Worm (Caenorhabditis elegans) whole organism, L2 larva: Measurements from ENCODE around the gene ZK285.2.

ENCODE experiments used
- C34F6.9 ChIP-seq: fragments of 150-350 bp; optimal IDR thresholded peaks from 2 replicates; lab custom pipeline; 2014; ENCODE audit warnings: missing biosample characterization, missing genetic modification characterization
- R02D3.7 ChIP-seq: fragments of 150-350 bp; optimal IDR thresholded peaks from 2 replicates; lab custom pipeline; 2014; ENCODE audit warnings: missing biosample characterization, missing genetic modification characterization
- Y55F3AM.14 ChIP-seq: fragments of 200-800 bp; sonication (Bioruptor generic); optimal IDR thresholded peaks from 2 replicates; lab custom pipeline; 2018; ENCODE audit warnings: mild to moderate bottlenecking, missing genetic modification characterization, missing compliant biosample characterization
- ZK546.5 ChIP-seq: sonication (generic microtip); optimal IDR thresholded peaks from 2 replicates; lab custom pipeline; 2017; ENCODE audit warnings: missing biosample characterization, missing genetic modification characterization
- aly-2 ChIP-seq: fragments of 150-350 bp; optimal IDR thresholded peaks from 2 replicates; lab custom pipeline; 2014; ENCODE audit warnings: missing biosample characterization, missing genetic modification characterization
- ama-1 ChIP-seq: fragments of 150-350 bp; optimal IDR thresholded peaks from 2 replicates; lab custom pipeline; 2018; ENCODE audit warnings: inconsistent platforms
- ceh-82 ChIP-seq: fragments of 150-350 bp; optimal IDR thresholded peaks from 2 replicates; lab custom pipeline; 2014; ENCODE audit warnings: missing biosample characterization, missing genetic modification characterization
- crh-2 ChIP-seq: sonication (generic microtip); optimal IDR thresholded peaks from 2 replicates; lab custom pipeline; 2017; ENCODE audit warnings: missing biosample characterization, missing genetic modification characterization
- dmd-4 ChIP-seq: sonication (generic microtip); optimal IDR thresholded peaks from 2 replicates; lab custom pipeline; 2017; ENCODE audit warnings: missing biosample characterization, missing genetic modification characterization
- egl-27 ChIP-seq: sonication (generic microtip); optimal IDR thresholded peaks from 3 replicates; lab custom pipeline; 2017; ENCODE audit warnings: missing biosample characterization, missing genetic modification reagents, missing genetic modification characterization
- elt-3 ChIP-seq: sonication (generic microtip); optimal IDR thresholded peaks from 2 replicates; lab custom pipeline; 2017; ENCODE audit warnings: missing biosample characterization, missing genetic modification characterization
- fos-1 ChIP-seq: fragments of 150-350 bp; optimal IDR thresholded peaks from 2 replicates; lab custom pipeline; 2014; ENCODE audit warnings: missing biosample characterization, missing genetic modification characterization
- gmeb-1 ChIP-seq: fragments of 150-350 bp; optimal IDR thresholded peaks from 2 replicates; lab custom pipeline; 2014; ENCODE audit warnings: missing biosample characterization, missing genetic modification characterization
- lin-11 ChIP-seq: fragments of 150-350 bp; sonication (generic microtip); optimal IDR thresholded peaks from 2 replicates; lab custom pipeline; 2014; ENCODE audit warnings: missing biosample characterization, missing genetic modification characterization, inconsistent platforms, mixed read lengths
- lin-13 ChIP-seq: fragments of 150-350 bp; optimal IDR thresholded peaks from 2 replicates; lab custom pipeline; 2014; ENCODE audit warnings: missing biosample characterization, missing genetic modification reagents, missing genetic modification characterization
- lin-39 ChIP-seq: fragments of 150-350 bp; optimal IDR thresholded peaks from 2 replicates; lab custom pipeline; 2014; ENCODE audit warnings: missing biosample characterization, missing genetic modification reagents, missing genetic modification characterization
- mab-5 ChIP-seq: fragments of 150-350 bp; optimal IDR thresholded peaks from 2 replicates; lab custom pipeline; 2014; ENCODE audit warnings: missing biosample characterization, missing genetic modification characterization
- mbf-1 ChIP-seq: sonication (generic microtip); optimal IDR thresholded peaks from 2 replicates; lab custom pipeline; 2017; ENCODE audit warnings: missing biosample characterization, missing genetic modification characterization
- mdl-1 ChIP-seq, 2 experiments: fragments of 150-350 bp in 1 of 2; sonication (generic microtip) in 1 of 2; optimal IDR thresholded peaks; 2 replicates each; lab custom pipeline; 2017; ENCODE audit warnings: missing biosample characterization in 2 of 2, missing genetic modification characterization in 2 of 2
- nhr-129 ChIP-seq: fragments of 150-350 bp; optimal IDR thresholded peaks from 2 replicates; lab custom pipeline; 2014; ENCODE audit warnings: missing biosample characterization, missing genetic modification characterization
- nhr-21 ChIP-seq: fragments of 150-350 bp; optimal IDR thresholded peaks from 2 replicates; lab custom pipeline; 2014; ENCODE audit warnings: missing biosample characterization, missing genetic modification characterization
- nhr-23 ChIP-seq: fragments of 150-350 bp; optimal IDR thresholded peaks from 2 replicates; lab custom pipeline; 2014; ENCODE audit warnings: missing biosample characterization, missing genetic modification reagents, missing genetic modification characterization
- nhr-25 ChIP-seq: fragments of 150-350 bp; sonication (generic microtip); optimal IDR thresholded peaks from 3 replicates; lab custom pipeline; 2014; ENCODE audit warnings: missing biosample characterization, missing genetic modification characterization
- nhr-6 ChIP-seq: fragments of 150-350 bp; optimal IDR thresholded peaks from 2 replicates; lab custom pipeline; 2014; ENCODE audit warnings: missing biosample characterization, missing genetic modification characterization
- peb-1 ChIP-seq: fragments of 150-350 bp; optimal IDR thresholded peaks from 2 replicates; lab custom pipeline; 2014; ENCODE audit warnings: missing biosample characterization, missing genetic modification characterization
- sem-4 ChIP-seq: fragments of 150-350 bp; optimal IDR thresholded peaks from 2 replicates; lab custom pipeline; 2014; ENCODE audit warnings: missing biosample characterization, missing genetic modification reagents, missing genetic modification characterization
- skn-1 ChIP-seq: sonication (generic microtip); optimal IDR thresholded peaks from 2 replicates; lab custom pipeline; 2017; ENCODE audit warnings: missing biosample characterization, missing genetic modification characterization
- sma-9 ChIP-seq, 2 experiments: fragments of 150-350 bp in 1 of 2; sonication (generic microtip) in 1 of 2; optimal IDR thresholded peaks; 2 replicates each; lab custom pipeline; 2014 to 2016; ENCODE audit warnings: missing genetic modification characterization in 2 of 2, mild to moderate bottlenecking in 1 of 2, missing biosample characterization in 1 of 2, missing compliant biosample characterization in 1 of 2, missing genetic modification reagents in 1 of 2, moderate library complexity in 1 of 2
- unc-55 ChIP-seq: fragments of 150-350 bp; sonication (generic microtip); optimal IDR thresholded peaks from 3 replicates; lab custom pipeline; 2014; ENCODE audit warnings: missing biosample characterization, missing genetic modification reagents, missing genetic modification characterization
- unc-62 ChIP-seq: fragments of 150-350 bp; optimal IDR thresholded peaks from 2 replicates; lab custom pipeline; 2014; ENCODE audit warnings: missing biosample characterization, missing genetic modification reagents, missing genetic modification characterization
- zag-1 ChIP-seq: fragments of 150-350 bp; optimal IDR thresholded peaks from 2 replicates; lab custom pipeline; 2014; ENCODE audit warnings: missing biosample characterization, missing genetic modification characterization
- ztf-1 ChIP-seq: fragments of 200-800 bp; sonication (Bioruptor generic); conservative IDR thresholded peaks from 2 replicates; pipeline ENCODE4 v1.3.6; 2022; ENCODE audit warnings: missing genetic modification characterization, missing compliant biosample characterization
- ztf-11 ChIP-seq: sonication (generic microtip); optimal IDR thresholded peaks from 2 replicates; lab custom pipeline; 2017; ENCODE audit warnings: missing biosample characterization, missing genetic modification characterization
- ztf-4 ChIP-seq: fragments of 150-350 bp; optimal IDR thresholded peaks from 2 replicates; lab custom pipeline; 2014; ENCODE audit warnings: missing biosample characterization, missing genetic modification characterization

ZK285.2 gene

DNA sequence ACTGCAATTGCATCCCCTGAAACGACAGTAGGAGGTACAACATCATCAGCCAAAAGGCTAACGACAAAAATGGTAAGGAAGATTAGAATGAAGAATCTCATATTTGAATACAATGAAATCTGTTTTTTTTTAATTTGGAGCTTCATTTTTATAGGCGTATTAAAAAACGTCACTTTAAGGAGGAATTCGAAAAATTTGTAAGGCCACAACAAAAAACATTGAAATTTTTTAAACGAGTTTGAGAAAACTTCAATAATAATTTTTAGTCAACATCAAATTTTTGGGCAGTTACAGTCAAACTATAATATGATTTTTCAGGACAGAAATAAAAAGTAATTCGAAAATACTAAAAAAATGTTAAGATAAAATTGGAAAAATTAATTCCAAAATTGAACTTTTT is 16.1 kb downstream of the ZK285.2 start, which contains the start of gene F14H3.14:
Gene F14H3.14 (minus strand): TSS at position 101 of the 400 bp plus-strand sequence.
- TF ChIP-seq nhr-129 (no peak), ZK546.5 (tag; lab: Kevin White, UChicago) (no peak), nhr-6 (no peak), nhr-23 (tag; lab: Kevin White, UChicago) (no peak), mab-5 (no peak), ztf-11 (tag; lab: Kevin White, UChicago) (no peak), ztf-1 (no peak), sem-4 (tag; lab: Kevin White, UChicago) (no peak), R02D3.7 (tag; lab: Kevin White, UChicago) (no peak), lin-13 (GFP tag; lab: Kevin White, UChicago) (no peak), elt-3 (tag; lab: Kevin White, UChicago) (no peak), dmd-4 (tag; lab: Kevin White, UChicago) (no peak), egl-27 (tag; lab: Kevin White, UChicago) (no peak), Y55F3AM.14 (GFP tag; lab: Kevin White, UChicago) (no peak), ztf-4 (tag; lab: Kevin White, UChicago) (no peak)

DNA sequence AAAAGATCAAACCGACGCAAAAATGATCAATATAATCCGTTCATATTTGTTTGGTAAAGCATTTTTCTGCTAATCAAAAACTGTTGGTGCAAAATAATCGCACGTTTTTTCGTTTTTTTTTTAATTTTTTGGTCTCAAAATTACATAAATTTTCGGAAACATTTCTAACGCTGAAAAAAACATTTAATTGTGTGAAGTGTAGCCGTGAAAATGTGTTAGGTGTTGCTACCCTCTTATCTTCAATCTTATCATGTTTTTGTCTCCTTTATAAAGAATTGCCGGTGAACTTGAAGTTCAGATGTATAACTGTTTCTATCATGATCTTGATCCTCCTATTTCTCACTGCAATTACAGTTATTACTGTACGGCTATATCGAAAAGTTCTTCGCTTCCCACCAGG is 22.3 kb downstream of the ZK285.2 start, which contains the start of gene cyp-35D1:
Gene cyp-35D1 (plus strand): TSS at position 301 of the 400 bp plus-strand sequence.
- TF ChIP-seq nhr-21 (tag; lab: Kevin White, UChicago) (no peak), aly-2 (tag; lab: Kevin White, UChicago) (no peak), ama-1 (lab: Kevin White, UChicago) (no peak), peb-1 (tag; lab: Kevin White, UChicago) (no peak), mdl-1 (tag; optimal IDR thresholded peaks at IDR 0.05; lab: Kevin White, UChicago) (no peak), zag-1 (tag; lab: Kevin White, UChicago) (no peak), unc-62 (GFP tag; lab: Kevin White, UChicago) (no peak), ceh-82 (tag; lab: Kevin White, UChicago) (no peak), lin-39 (tag; lab: Kevin White, UChicago) (no peak), Y55F3AM.14 (GFP tag; lab: Kevin White, UChicago) (no peak)

ce11 chrV:16071167-16071566 is 24.5 kb downstream of the ZK285.2 start, which contains the start of gene nhr-176:
Gene nhr-176, plus strand, starts transcription at chrV:16071325.
- TF ChIP-seq fos-1 (tag; lab: Kevin White, UChicago), result peak; percentile 9
- TF ChIP-seq sma-9 (GFP tag; optimal IDR thresholded peaks at IDR 0.05; lab: Kevin White, UChicago), result no peak
- TF ChIP-seq sma-9 (tag; optimal IDR thresholded peaks at IDR 0.05; lab: Kevin White, UChicago), result no peak
- no peak for TF ChIP-seq lin-13 (GFP tag; lab: Kevin White, UChicago)
- TF ChIP-seq C34F6.9 (tag; lab: Kevin White, UChicago), result no peak
- TF ChIP-seq, all 48 proteins: peak for 1

ce11 chrV:16073856-16074255 is 27.2 kb downstream of the ZK285.2 start, which contains the start of gene srj-10:
Gene srj-10, minus strand, starts transcription at chrV:16073956.
- TF ChIP-seq nhr-23 (tag; lab: Kevin White, UChicago) (no peak), elt-3 (tag; lab: Kevin White, UChicago) (no peak), peb-1 (tag; lab: Kevin White, UChicago) (no peak), crh-2 (tag; lab: Kevin White, UChicago) (no peak), ZK546.5 (tag; lab: Kevin White, UChicago) (no peak), lin-11 (tag; lab: Kevin White, UChicago) (no peak), nhr-129 (no peak), mbf-1 (tag; lab: Kevin White, UChicago) (no peak), gmeb-1 (tag; lab: Kevin White, UChicago) (no peak), mdl-1 (tag; optimal IDR thresholded peaks at IDR 0.05; lab: Kevin White, UChicago) (no peak), nhr-21 (tag; lab: Kevin White, UChicago) (no peak), ztf-1 (no peak), unc-55 (no peak), ztf-4 (tag; lab: Kevin White, UChicago) (no peak), Y55F3AM.14 (GFP tag; lab: Kevin White, UChicago) (no peak), nhr-25 (no peak)
- TF ChIP-seq, all 48 proteins: peak for 0

ce11 chrV:16075250-16075709 is 28.6 kb downstream of the ZK285.2 start, which contains the start of the genes F14H3.12 and srj-29:
Gene F14H3.12, minus strand, starts transcription at chrV:16075323.
Gene srj-29, plus strand, starts transcription at chrV:16075659.
- TF ChIP-seq lin-39 (tag; lab: Kevin White, UChicago) (no peak), skn-1 (tag; lab: Kevin White, UChicago) (no peak), fos-1 (tag; lab: Kevin White, UChicago) (peak; percentile 30), lin-11 (tag; lab: Kevin White, UChicago) (no peak)
